Worm (Caenorhabditis elegans) whole organism, young adult: ENCODE measurements around the gene dyf-19.

Experiments used
- Y67H2A.10 ChIP-seq: fragments of 200-800 bp; sonication (Bioruptor generic); conservative IDR thresholded peaks from 2 replicates; pipeline ENCODE4 v1.3.6; 2022; ENCODE audit warnings: missing genetic modification reagents, missing genetic modification characterization, missing compliant biosample characterization
- ceh-58 ChIP-seq: fragments of 200-800 bp; sonication (Bioruptor generic); IDR thresholded peaks from 2 replicates; pipeline ENCODE4 v1.3.6; 2022; ENCODE audit warnings: missing genetic modification characterization, missing compliant biosample characterization
- ceh-91 ChIP-seq: fragments of 200-800 bp; sonication (Bioruptor generic); IDR thresholded peaks from 2 replicates; pipeline ENCODE4 v1.3.6; 2022; ENCODE audit warnings: missing genetic modification reagents, missing genetic modification characterization, missing compliant biosample characterization
- hlh-12 ChIP-seq: sonication (generic microtip); optimal IDR thresholded peaks from 2 replicates; lab custom pipeline; 2016; ENCODE audit warnings: missing genetic modification characterization, missing compliant biosample characterization
- lag-1 ChIP-seq: fragments of 200-800 bp; sonication (Bioruptor generic); IDR thresholded peaks from 2 replicates; pipeline ENCODE4 v1.3.6; 2022; ENCODE audit warnings: missing genetic modification reagents, missing genetic modification characterization, missing compliant biosample characterization
- let-607 ChIP-seq, 2 experiments: fragments of 200-800 bp in 1 of 2; sonication (Bioruptor generic) in 1 of 2; sonication (generic microtip) in 1 of 2; optimal IDR thresholded peaks; 2 replicates each; lab custom pipeline; 2016 to 2018; ENCODE audit warnings: mild to moderate bottlenecking in 2 of 2, missing compliant biosample characterization in 2 of 2, missing genetic modification characterization in 2 of 2, moderate library complexity in 2 of 2, missing genotype in 1 of 2
- lsy-27 ChIP-seq: sonication (generic microtip); optimal IDR thresholded peaks from 2 replicates; lab custom pipeline; 2017; ENCODE audit warnings: missing genetic modification characterization, mild to moderate bottlenecking, missing compliant biosample characterization, antibody characterized with exemption, missing genotype, borderline replicate concordance; ENCODE audit not compliant: insufficient read depth
- mel-28 ChIP-seq: sonication (generic microtip); optimal IDR thresholded peaks from 2 replicates; lab custom pipeline; 2016; ENCODE audit warnings: borderline replicate concordance, mild to moderate bottlenecking, missing genetic modification characterization, missing compliant biosample characterization
- nhr-90 ChIP-seq: sonication (generic microtip); optimal IDR thresholded peaks from 2 replicates; lab custom pipeline; 2016; ENCODE audit warnings: missing genotype, mild to moderate bottlenecking, missing genetic modification characterization, missing compliant biosample characterization
- snpc-4 ChIP-seq, 5 experiments: fragments of 150-350 bp in 1 of 5; sonication (generic microtip) in 4 of 5; optimal IDR thresholded peaks; 2 replicates each; lab custom pipeline; 2014 to 2018; ENCODE audit warnings: missing genetic modification characterization in 5 of 5, missing biosample characterization in 3 of 5, antibody characterized with exemption in 2 of 5, mild to moderate bottlenecking in 2 of 5, missing compliant biosample characterization in 2 of 5, missing genotype in 2 of 5, moderate library complexity in 2 of 5, missing genetic modification reagents in 1 of 5

ce11 chrV:19599087-19599486 lies 25.8 kb upstream of the dyf-19 start:
- TF ChIP-seq Y67H2A.10 (GFP tag; lab: Robert Waterston, UW) (no peak), ceh-58 (GFP tag; lab: Robert Waterston, UW) (no peak), mel-28 (no peak), nhr-90 (tag; lab: Kevin White, UChicago) (no peak), ceh-91 (no peak), snpc-4 (GFP tag; optimal IDR thresholded peaks at IDR 0.05; lab: Kevin White, UChicago) (no peak), snpc-4 (tag; optimal IDR thresholded peaks at IDR 0.05; lab: Kevin White, UChicago) (no peak), let-607 (tag; optimal IDR thresholded peaks at IDR 0.05; lab: Kevin White, UChicago) (no peak), lag-1 (GFP tag; lab: Robert Waterston, UW) (no peak), hlh-12 (tag; lab: Kevin White, UChicago) (no peak), lsy-27 (tag; lab: Kevin White, UChicago) (no peak)
